Worm (Caenorhabditis elegans): Measurements from ENCODE around the gene T24H10.4.

Gene T24H10.4

ce11 chrII:9148079-9148478 is 38.7 kb downstream of the T24H10.4 start:
- no peak for TF ChIP-seq ceh-14 (tag; optimal IDR thresholded peaks at IDR 0.05)

DNA sequence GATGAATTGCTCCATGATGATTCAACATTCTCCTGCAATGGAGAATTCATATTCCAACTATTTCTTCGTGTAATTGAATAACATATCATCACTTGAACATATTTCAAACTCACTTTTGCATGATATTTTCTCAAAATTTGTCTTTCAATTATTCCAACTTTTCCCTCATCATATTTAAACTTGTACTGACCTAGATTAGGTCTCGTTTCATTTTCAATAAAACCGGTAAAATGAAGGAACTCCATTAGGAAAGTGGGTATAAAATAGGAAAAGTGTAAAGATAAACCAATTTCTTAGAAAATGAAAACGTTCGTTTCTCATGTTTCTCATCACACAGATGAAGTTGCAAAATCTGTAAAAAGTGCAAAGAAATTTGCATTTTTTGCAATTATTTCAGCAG is 42.9 kb downstream of the T24H10.4 start, which contains the start of gene col-78:
Gene col-78 (plus strand): TSS at position 301 of the 400 bp plus-strand sequence.
- TF ChIP-seq sox-2 (GFP tag; IDR thresholded peaks at IDR 0.05) (no peak), pros-1 (tag; optimal IDR thresholded peaks at IDR 0.05) (no peak), eyg-1 (tag; optimal IDR thresholded peaks at IDR 0.05) (no peak), Y22D7AL.16 (tag; optimal IDR thresholded peaks at IDR 0.05) (no peak), unc-3 (GFP tag; conservative IDR thresholded peaks at IDR 0.05) (no peak), unc-3 (tag; optimal IDR thresholded peaks at IDR 0.05) (no peak), odd-2 (tag; optimal IDR thresholded peaks at IDR 0.05) (no peak), hlh-30 (tag; optimal IDR thresholded peaks at IDR 0.05; ENCODE audit: insufficient read depth) (no peak), zip-5 (tag; optimal IDR thresholded peaks at IDR 0.05) (no peak), C08G9.2 (tag; optimal IDR thresholded peaks at IDR 0.05) (no peak), pag-3 (tag; optimal IDR thresholded peaks at IDR 0.05; ENCODE audit: borderline replicate concordance) (no peak), unc-55 (GFP tag; optimal IDR thresholded peaks at IDR 0.05) (no peak), unc-86 (tag; optimal IDR thresholded peaks at IDR 0.05) (no peak), ceh-45 (GFP tag; IDR thresholded peaks at IDR 0.05) (no peak), pqm-1 (tag; optimal IDR thresholded peaks at IDR 0.05) (no peak), fkh-10 (GFP tag; optimal IDR thresholded peaks at IDR 0.05) (no peak), ceh-18 (tag; optimal IDR thresholded peaks at IDR 0.05) (no peak), lin-11 (tag; optimal IDR thresholded peaks at IDR 0.05) (no peak)

ce11 chrII:9154339-9154738 is 45.0 kb downstream of the T24H10.4 start:
- TF ChIP-seq ceh-9 (tag; optimal IDR thresholded peaks at IDR 0.05) (no peak), elt-4 (tag; optimal IDR thresholded peaks at IDR 0.05) (no peak), tbx-2 (tag; optimal IDR thresholded peaks at IDR 0.05) (no peak)

- no peak for TF ChIP-seq hlh-15 (tag; optimal IDR thresholded peaks at IDR 0.05)
- TF ChIP-seq unc-55 (GFP tag; optimal IDR thresholded peaks at IDR 0.05) = no peak
- no peak for TF ChIP-seq ceh-6 (GFP tag; optimal IDR thresholded peaks at IDR 0.05)
These were observed 46.9 kb downstream of the T24H10.4 start for ce11 chrII:9156277-9156676.

DNA sequence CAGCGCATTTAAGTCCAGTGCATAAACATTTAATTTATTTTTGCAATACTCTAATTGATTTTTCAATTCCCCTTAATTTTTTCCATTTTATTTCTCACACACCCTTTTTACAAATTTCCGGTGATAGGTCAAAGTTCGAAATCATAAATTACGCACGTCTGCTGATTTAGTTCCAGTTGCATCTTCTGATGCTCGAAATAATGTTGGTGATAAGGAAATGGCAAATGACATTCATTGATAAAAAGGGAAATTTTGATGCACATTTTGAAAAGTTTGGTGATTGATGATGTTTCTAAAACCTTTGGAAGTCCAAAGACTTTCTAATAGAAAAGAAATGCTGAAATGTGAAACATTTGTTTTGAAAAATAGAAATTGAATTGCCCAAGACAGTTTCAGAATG is 47.8 kb downstream of the T24H10.4 start:
- no peak for TF ChIP-seq C38D4.7 (GFP tag; optimal IDR thresholded peaks at IDR 0.05)
- peak; percentile 52 for TF ChIP-seq elt-2 (tag; optimal IDR thresholded peaks at IDR 0.05)

DNA sequence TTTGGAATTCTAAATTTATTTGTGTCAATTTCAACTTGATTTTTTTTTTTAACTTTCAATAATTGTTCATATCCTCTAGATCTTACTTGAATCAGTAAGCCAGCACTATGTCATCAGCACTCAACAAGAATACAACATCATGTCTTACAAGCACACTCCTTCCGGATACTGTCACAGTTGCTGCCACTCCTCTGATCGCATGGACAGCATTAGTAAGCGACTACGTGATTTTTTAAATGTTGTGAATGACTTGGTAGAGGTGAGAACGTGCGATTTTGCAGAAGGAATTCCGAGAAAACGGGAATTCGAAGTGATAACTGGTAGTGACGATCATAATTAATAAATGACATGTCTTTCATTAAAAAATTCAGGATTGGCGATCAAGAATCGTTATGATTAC is 48.7 kb downstream of the T24H10.4 start, which contains the start of gene oac-54:
Gene oac-54 (plus strand): TSS at position 83 of the 400 bp plus-strand sequence.
- TF ChIP-seq eyg-1 (tag; optimal IDR thresholded peaks at IDR 0.05) = no peak
- no peak for TF ChIP-seq pat-9 (tag; optimal IDR thresholded peaks at IDR 0.05)
- no peak for TF ChIP-seq hlh-30 (tag; optimal IDR thresholded peaks at IDR 0.05; ENCODE audit: insufficient read depth)
- TF ChIP-seq odd-2 (tag; optimal IDR thresholded peaks at IDR 0.05) = no peak
- TF ChIP-seq tbx-2 (tag; optimal IDR thresholded peaks at IDR 0.05) = no peak
- no peak for TF ChIP-seq fkh-6 (tag; optimal IDR thresholded peaks at IDR 0.05)
- no peak for TF ChIP-seq T23F11.4 (GFP tag; optimal IDR thresholded peaks at IDR 0.05)
- no peak for TF ChIP-seq unc-42 (tag; optimal IDR thresholded peaks at IDR 0.05)
- no peak for TF ChIP-seq syd-9 (tag; optimal IDR thresholded peaks at IDR 0.05)
- TF ChIP-seq madf-2 (tag; optimal IDR thresholded peaks at IDR 0.05) = no peak
- TF ChIP-seq ets-4 (tag; optimal IDR thresholded peaks at IDR 0.05) = no peak
- TF ChIP-seq dve-1 (tag; optimal IDR thresholded peaks at IDR 0.05) = no peak
- TF ChIP-seq unc-55 (GFP tag; optimal IDR thresholded peaks at IDR 0.05) = no peak
